Worm (Caenorhabditis elegans) whole organism, midembryonic: ENCODE data around the gene pho-6.

ENCODE experiments used
- T22C8.4 ChIP-seq: fragments of 200-800 bp; sonication (Bioruptor generic); IDR thresholded peaks from 2 replicates; pipeline ENCODE4 v1.3.6; 2022; ENCODE audit warnings: missing genetic modification characterization, missing compliant biosample characterization
- cog-1 ChIP-seq: sonication (generic microtip); optimal IDR thresholded peaks from 2 replicates; lab custom pipeline; 2016; ENCODE audit warnings: missing genetic modification characterization, missing compliant biosample characterization
- flt-1 ChIP-seq: fragments of 200-800 bp; sonication (Bioruptor generic); IDR thresholded peaks from 2 replicates; pipeline ENCODE4 v1.3.6; 2022; ENCODE audit warnings: missing genetic modification characterization, missing compliant biosample characterization
- klf-2 ChIP-seq: fragments of 200-800 bp; sonication (Bioruptor generic); conservative IDR thresholded peaks from 2 replicates; pipeline ENCODE4 v1.3.6; 2022; ENCODE audit warnings: missing genetic modification reagents, missing genetic modification characterization, missing compliant biosample characterization
- med-1 ChIP-seq: sonication (generic microtip); optimal IDR thresholded peaks from 2 replicates; lab custom pipeline; 2017; ENCODE audit warnings: missing genetic modification characterization, mild to moderate bottlenecking, missing compliant biosample characterization, antibody characterized with exemption, missing genetic modification reagents; ENCODE audit not compliant: insufficient read depth
- ref-1 ChIP-seq: fragments of 200-800 bp; sonication (Bioruptor generic); conservative IDR thresholded peaks from 2 replicates; pipeline ENCODE4 v1.3.6; 2022; ENCODE audit warnings: missing genetic modification reagents, missing genetic modification characterization, missing compliant biosample characterization
- tab-1 ChIP-seq: fragments of 200-800 bp; sonication (Bioruptor generic); IDR thresholded peaks from 2 replicates; pipeline ENCODE4 v1.3.6; 2022; ENCODE audit warnings: missing genetic modification characterization, missing compliant biosample characterization
- ztf-23 ChIP-seq: fragments of 200-800 bp; sonication (Bioruptor generic); IDR thresholded peaks from 2 replicates; pipeline ENCODE4 v1.3.6; 2022; ENCODE audit warnings: missing genetic modification reagents, missing genetic modification characterization, missing compliant biosample characterization
- ztf-29 ChIP-seq: fragments of 200-800 bp; sonication (Bioruptor generic); IDR thresholded peaks from 2 replicates; pipeline ENCODE4 v1.3.6; 2022; ENCODE audit warnings: missing genetic modification reagents, missing genetic modification characterization, missing compliant biosample characterization

The pho-6 gene

DNA sequence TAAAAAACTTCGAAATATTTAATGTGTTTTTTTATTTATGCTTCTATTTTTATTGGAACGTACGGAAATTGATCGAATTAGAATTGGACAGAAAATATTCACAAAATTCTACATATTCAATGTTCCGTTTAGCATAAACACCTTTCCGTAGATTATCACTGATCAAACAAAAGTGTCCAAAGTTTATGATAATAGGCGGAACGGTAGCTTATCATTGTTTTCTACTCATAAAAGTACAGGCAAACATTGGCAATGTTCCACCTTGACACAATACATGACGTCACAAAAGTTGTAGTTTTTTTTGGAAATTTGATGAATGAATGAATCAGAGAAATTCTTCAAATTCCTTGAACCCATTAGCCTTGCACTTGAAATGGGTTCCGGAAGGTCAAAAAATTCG, 9.7 kb upstream of the pho-6 start:
- no peak for TF ChIP-seq tab-1 (GFP tag; lab: Robert Waterston, UW)
- TF ChIP-seq ztf-29 (GFP tag; lab: Robert Waterston, UW): no peak
- no peak for TF ChIP-seq ref-1 (GFP tag; lab: Robert Waterston, UW)
- TF ChIP-seq klf-2 (GFP tag; lab: Robert Waterston, UW): no peak
- no peak for TF ChIP-seq T22C8.4 (GFP tag; lab: Robert Waterston, UW)
- TF ChIP-seq ztf-23: no peak
- TF ChIP-seq med-1 (GFP tag; lab: Kevin White, UChicago): no peak
- no peak for TF ChIP-seq cog-1 (tag; lab: Kevin White, UChicago)
- TF ChIP-seq flt-1 (GFP tag; lab: Robert Waterston, UW): no peak

DNA sequence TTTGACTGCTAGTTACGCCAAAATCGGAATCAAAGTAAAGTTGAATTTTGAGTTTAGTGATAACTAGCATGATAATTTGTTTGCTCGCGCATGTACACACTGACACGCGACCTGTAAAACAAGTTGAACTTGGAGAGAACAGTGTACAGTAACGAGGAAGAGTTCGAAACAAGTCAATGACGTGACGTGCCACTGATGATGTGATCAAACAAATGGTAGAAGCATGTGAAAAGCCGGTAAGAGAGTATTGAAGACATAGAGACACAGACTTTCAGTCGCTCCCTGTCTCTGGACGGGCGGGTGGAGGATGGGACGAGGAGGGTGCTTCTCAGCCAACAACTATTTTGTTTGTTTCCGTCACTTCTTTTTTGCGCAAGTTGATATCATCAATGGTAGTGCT, 8.9 kb upstream of the pho-6 start:
- TF ChIP-seq ztf-29 (GFP tag; lab: Robert Waterston, UW): no peak
- no peak for TF ChIP-seq ref-1 (GFP tag; lab: Robert Waterston, UW)
- no peak for TF ChIP-seq ztf-23

DNA sequence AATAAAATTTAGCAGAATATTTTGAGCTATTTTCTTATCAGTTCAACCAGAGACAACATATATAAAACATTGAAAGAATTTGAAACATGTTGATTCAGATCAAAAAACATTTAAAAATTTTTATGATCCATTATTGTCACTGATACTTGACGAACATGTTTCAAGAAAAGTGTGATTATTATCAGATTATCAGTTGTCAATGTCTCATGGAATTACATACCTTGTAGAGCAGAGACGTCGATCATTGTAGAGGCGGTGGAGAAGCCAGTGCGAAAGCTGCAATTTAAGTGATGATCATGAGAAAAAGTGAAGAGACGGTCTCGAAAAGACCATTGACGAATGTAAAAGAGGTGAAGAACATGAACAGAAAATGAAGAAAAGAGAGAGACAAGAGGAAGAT, 8.1 kb upstream of the pho-6 start, which contains the start of gene F52E1.9:
Gene F52E1.9 (minus strand): TSS at position 278 of the 400 bp plus-strand sequence.
- TF ChIP-seq ztf-23 (no peak), klf-2 (GFP tag; lab: Robert Waterston, UW) (no peak), ztf-29 (GFP tag; lab: Robert Waterston, UW) (no peak), tab-1 (GFP tag; lab: Robert Waterston, UW) (no peak), flt-1 (GFP tag; lab: Robert Waterston, UW) (no peak)

DNA sequence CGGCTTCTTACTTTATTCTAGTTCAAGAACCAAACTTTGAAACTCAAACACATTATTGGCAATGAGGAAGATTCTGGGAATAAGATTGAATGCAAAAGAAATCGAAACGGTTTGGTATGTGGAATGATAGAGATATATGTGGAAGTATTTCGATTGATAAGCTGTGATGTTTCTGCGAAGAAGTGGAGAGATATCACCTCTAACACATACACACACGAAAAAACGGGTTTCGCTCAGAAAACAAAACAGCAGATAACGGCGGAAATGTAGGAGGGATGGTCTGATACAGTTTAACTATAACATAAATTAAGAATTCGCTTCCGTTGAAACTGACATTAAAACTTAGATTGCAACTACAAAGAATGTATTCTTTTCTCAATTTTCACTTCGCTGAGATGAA, 7.0 kb upstream of the pho-6 start:
- TF ChIP-seq flt-1 (GFP tag; lab: Robert Waterston, UW): no peak
- TF ChIP-seq ztf-29 (GFP tag; lab: Robert Waterston, UW): no peak
- no peak for TF ChIP-seq cog-1 (tag; lab: Kevin White, UChicago)
- no peak for TF ChIP-seq med-1 (GFP tag; lab: Kevin White, UChicago)
- no peak for TF ChIP-seq tab-1 (GFP tag; lab: Robert Waterston, UW)
- TF ChIP-seq ztf-23: no peak
- TF ChIP-seq T22C8.4 (GFP tag; lab: Robert Waterston, UW): no peak
- TF ChIP-seq klf-2 (GFP tag; lab: Robert Waterston, UW): no peak
- TF ChIP-seq ref-1 (GFP tag; lab: Robert Waterston, UW): no peak

DNA sequence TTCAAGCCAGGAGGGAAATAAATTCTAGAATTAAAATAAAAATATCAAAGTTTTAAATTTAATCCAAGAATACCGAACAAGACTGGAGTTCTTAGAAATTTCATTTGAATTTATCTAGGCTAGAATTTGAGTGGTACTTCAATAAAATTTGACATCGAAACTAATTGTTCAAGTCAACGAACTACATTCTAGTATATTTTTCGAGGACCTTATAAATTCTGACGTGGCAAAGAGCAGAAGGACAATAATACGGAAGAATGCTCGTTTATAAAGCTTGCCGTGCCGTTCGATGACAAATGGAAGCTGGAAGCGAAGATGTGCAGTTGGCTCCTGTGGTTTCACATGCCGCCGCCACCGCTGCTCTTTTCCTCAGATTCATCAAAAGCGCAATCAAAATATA, 6.6 kb upstream of the pho-6 start:
- TF ChIP-seq flt-1 (GFP tag; lab: Robert Waterston, UW) (no peak), ztf-23 (no peak), ztf-29 (GFP tag; lab: Robert Waterston, UW) (no peak), tab-1 (GFP tag; lab: Robert Waterston, UW) (no peak), klf-2 (GFP tag; lab: Robert Waterston, UW) (no peak), T22C8.4 (GFP tag; lab: Robert Waterston, UW) (no peak), ref-1 (GFP tag; lab: Robert Waterston, UW) (no peak), med-1 (GFP tag; lab: Kevin White, UChicago) (no peak), cog-1 (tag; lab: Kevin White, UChicago) (no peak)

DNA sequence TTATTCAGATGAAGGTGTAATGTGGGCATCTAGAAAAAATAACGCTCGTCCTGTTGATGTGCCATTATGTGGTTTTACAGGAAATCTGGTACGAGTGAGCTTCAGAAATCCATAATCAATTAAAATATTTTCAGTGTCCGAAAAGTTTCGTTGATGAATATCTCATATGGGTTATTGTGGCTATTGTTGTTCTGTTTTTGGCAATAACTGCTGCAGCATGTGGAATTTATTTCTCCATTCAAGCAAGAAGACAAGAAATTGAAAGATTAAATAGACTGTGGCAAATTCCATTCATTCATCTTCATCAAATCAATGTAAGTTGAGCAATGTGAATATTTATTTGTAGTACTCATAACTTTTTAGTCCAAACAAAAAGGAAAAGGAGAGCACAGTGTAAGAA, 5.0 kb downstream of the pho-6 start:
- TF ChIP-seq flt-1 (GFP tag; lab: Robert Waterston, UW): no peak
- no peak for TF ChIP-seq ref-1 (GFP tag; lab: Robert Waterston, UW)
- no peak for TF ChIP-seq cog-1 (tag; lab: Kevin White, UChicago)
- TF ChIP-seq med-1 (GFP tag; lab: Kevin White, UChicago): no peak
- no peak for TF ChIP-seq ztf-23
- no peak for TF ChIP-seq ztf-29 (GFP tag; lab: Robert Waterston, UW)
- no peak for TF ChIP-seq T22C8.4 (GFP tag; lab: Robert Waterston, UW)
- no peak for TF ChIP-seq tab-1 (GFP tag; lab: Robert Waterston, UW)
- no peak for TF ChIP-seq klf-2 (GFP tag; lab: Robert Waterston, UW)

DNA sequence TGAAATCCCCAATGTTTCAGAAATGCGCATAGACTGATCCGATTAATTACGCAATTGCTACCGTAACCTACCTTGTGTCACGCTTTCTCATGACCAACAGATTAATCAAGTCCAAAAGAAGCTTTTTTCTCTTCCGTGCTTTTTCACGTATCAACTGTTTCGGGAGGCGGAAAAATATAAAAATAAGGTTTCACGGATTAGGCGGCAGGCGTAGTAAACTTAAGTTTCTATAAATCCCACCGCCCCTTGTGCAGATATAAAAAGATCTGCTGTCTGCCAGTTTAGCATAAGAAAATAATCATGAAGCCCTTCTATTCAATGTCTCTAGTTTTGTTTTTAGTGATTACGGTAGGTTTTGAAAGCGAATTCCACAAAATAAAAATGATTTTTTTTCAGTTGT, 7.2 kb downstream of the pho-6 start, which contains the start of gene gcy-7:
Gene gcy-7 (plus strand): TSS at position 301 of the 400 bp plus-strand sequence.
- TF ChIP-seq ref-1 (GFP tag; lab: Robert Waterston, UW) (no peak), T22C8.4 (GFP tag; lab: Robert Waterston, UW) (no peak), klf-2 (GFP tag; lab: Robert Waterston, UW) (no peak), med-1 (GFP tag; lab: Kevin White, UChicago) (no peak), flt-1 (GFP tag; lab: Robert Waterston, UW) (no peak), ztf-23 (no peak), ztf-29 (GFP tag; lab: Robert Waterston, UW) (no peak), tab-1 (GFP tag; lab: Robert Waterston, UW) (no peak), cog-1 (tag; lab: Kevin White, UChicago) (no peak)

DNA sequence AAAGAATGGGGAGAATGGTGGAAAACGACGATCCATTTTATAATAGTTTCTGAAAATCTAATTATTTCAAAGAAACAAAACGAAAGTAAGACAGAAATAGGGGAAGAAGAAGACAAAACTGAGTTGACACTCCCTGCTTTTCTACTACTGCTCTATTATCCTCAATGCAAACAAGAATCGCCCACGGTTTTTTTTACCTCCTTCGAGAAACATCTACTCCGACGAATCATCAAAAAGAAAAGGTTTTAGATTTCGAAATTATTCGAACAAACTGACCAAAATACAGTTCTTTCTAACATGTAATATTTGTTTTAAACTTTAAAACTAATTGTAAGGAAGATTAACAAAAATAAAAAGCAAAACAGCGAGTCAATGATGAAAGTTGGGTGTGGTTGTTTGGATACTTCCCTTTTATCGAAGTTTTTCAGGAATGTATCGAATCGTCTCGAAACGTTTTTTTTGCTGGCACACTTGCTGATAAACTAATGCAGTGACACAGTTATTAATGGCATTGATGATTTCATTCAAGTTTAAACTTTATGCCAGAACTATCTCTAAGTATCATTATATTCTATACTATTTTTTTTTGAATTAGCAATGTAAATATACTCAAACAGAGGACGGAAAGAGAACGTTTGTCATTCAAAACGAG, 8.3 kb downstream of the pho-6 start, which contains the start of gene hsp-17:
Gene hsp-17 (minus strand): TSS at position 51 of the 652 bp plus-strand sequence.
- no peak for TF ChIP-seq flt-1 (GFP tag; lab: Robert Waterston, UW)
- no peak for TF ChIP-seq ztf-23
- no peak for TF ChIP-seq med-1 (GFP tag; lab: Kevin White, UChicago)
- TF ChIP-seq klf-2 (GFP tag; lab: Robert Waterston, UW): no peak
- no peak for TF ChIP-seq ref-1 (GFP tag; lab: Robert Waterston, UW)

DNA sequence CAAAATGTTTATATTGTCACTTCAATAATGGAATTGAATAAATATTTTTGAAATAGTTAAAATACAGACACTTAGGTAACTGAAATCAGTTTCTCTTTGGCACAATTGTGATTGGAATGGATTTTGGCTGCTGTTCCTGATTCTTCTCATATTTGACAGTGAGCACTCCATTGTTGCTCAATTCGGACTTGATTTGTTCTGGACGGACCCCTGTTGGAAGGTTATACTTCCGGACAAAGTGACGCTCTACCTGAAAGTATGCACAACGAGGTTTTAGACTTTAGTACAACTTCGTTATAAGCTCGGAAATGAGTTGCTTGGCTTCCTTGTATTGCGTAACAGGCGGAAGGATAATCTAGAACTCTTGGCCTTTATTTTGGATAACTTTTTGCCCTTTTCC, 9.4 kb downstream of the pho-6 start:
- TF ChIP-seq med-1 (GFP tag; lab: Kevin White, UChicago) (no peak), cog-1 (tag; lab: Kevin White, UChicago) (no peak), T22C8.4 (GFP tag; lab: Robert Waterston, UW) (no peak), ztf-23 (no peak)
